Worm (Caenorhabditis elegans) whole organism, midembryonic: ENCODE measurements around the gene rei-2.

Experiments
- T22C8.4 ChIP-seq: fragments of 200-800 bp; sonication (Bioruptor generic); IDR thresholded peaks from 2 replicates; pipeline ENCODE4 v1.3.6; 2022; ENCODE audit warnings: missing genetic modification characterization, missing compliant biosample characterization
- klf-2 ChIP-seq: fragments of 200-800 bp; sonication (Bioruptor generic); conservative IDR thresholded peaks from 2 replicates; pipeline ENCODE4 v1.3.6; 2022; ENCODE audit warnings: missing genetic modification reagents, missing genetic modification characterization, missing compliant biosample characterization
- med-1 ChIP-seq: sonication (generic microtip); optimal IDR thresholded peaks from 2 replicates; lab custom pipeline; 2017; ENCODE audit warnings: missing genetic modification characterization, mild to moderate bottlenecking, missing compliant biosample characterization, antibody characterized with exemption, missing genetic modification reagents; ENCODE audit not compliant: insufficient read depth
- ref-1 ChIP-seq: fragments of 200-800 bp; sonication (Bioruptor generic); conservative IDR thresholded peaks from 2 replicates; pipeline ENCODE4 v1.3.6; 2022; ENCODE audit warnings: missing genetic modification reagents, missing genetic modification characterization, missing compliant biosample characterization

DNA sequence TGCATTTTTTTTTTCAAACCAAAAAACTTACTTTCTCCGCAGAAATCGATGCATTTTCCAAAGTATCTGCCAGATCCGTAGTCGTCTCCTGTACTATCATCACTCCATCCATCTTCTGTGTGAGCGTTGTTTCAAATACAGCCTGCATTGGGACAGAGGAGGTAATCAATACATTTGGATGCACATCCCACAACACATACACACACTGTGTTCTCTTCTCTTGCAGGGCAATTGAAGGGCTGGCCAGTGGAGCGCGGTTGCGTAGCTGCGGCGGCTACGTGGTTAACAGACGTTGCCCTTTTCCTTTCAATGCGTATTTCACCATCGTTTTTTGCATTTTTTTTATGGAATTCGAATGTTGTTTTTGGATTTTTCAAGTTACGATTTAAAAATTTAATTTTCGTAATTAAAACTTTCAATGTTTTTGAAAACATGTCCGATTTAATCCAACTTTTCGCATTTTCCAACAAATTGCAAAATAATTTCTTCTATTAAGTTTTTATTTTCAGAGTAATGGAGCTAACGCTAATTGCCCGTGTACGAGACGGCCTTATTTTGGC lies 52.8 kb downstream of the rei-2 start, which contains the start of the genes stau-1 and sec-22:
- TF ChIP-seq med-1 = no peak
- no peak for TF ChIP-seq ref-1 (GFP tag; lab: Robert Waterston, UW)
- TF ChIP-seq T22C8.4 (GFP tag; lab: Robert Waterston, UW) = peak; percentile 39; the same call in 1 of the 2 replicates
- no peak for TF ChIP-seq klf-2
